Fruit fly (Drosophila melanogaster): Measurements from ENCODE around the gene CG8907.

The CG8907 gene

dm6 chr3R:17053415-17054177 is 45.5 kb downstream of the CG8907 start, which contains the start of gene Dad:
TSS of gene Dad (plus strand) at chr3R:17054007.
- TF ChIP-seq foxo (GFP tag; optimal IDR thresholded peaks at IDR 0.05): peak in 1 of 2 experiments; percentile 71
- peak; percentile 20 for TF ChIP-seq Vsx2 (GFP tag; optimal IDR thresholded peaks at IDR 0.05; ENCODE audit: partially characterized antibody)
- TF ChIP-seq CG32264 (GFP tag; optimal IDR thresholded peaks at IDR 0.05): peak; percentile 1
- TF ChIP-seq Mio (GFP tag; optimal IDR thresholded peaks at IDR 0.05): no peak
- TF ChIP-seq usp (GFP tag; optimal IDR thresholded peaks at IDR 0.05): no peak
- peak; percentile 83 for TF ChIP-seq h (GFP tag; optimal IDR thresholded peaks at IDR 0.05)
- TF ChIP-seq sage (GFP tag; optimal IDR thresholded peaks at IDR 0.05): peak; percentile 49
- TF ChIP-seq Dif (GFP tag; optimal IDR thresholded peaks at IDR 0.05; ENCODE audit: partially characterized antibody): peak; percentile 66
- peak; percentile 55 for TF ChIP-seq tai (GFP tag; optimal IDR thresholded peaks at IDR 0.05)
- TF ChIP-seq Sp1 (GFP tag; optimal IDR thresholded peaks at IDR 0.05): peak; percentile 34
- peak; percentile 53 to 70 for TF ChIP-seq dl (GFP tag; optimal IDR thresholded peaks at IDR 0.05; ENCODE audit: insufficient read depth in 1 of 2, partially characterized antibody in 2 of 2)
- TF ChIP-seq fru (GFP tag; optimal IDR thresholded peaks at IDR 0.05): peak; percentile 69
- no peak for TF ChIP-seq dsf (GFP tag; optimal IDR thresholded peaks at IDR 0.05; ENCODE audit: borderline replicate concordance)
- peak; percentile 78 for TF ChIP-seq rgr (GFP tag; optimal IDR thresholded peaks at IDR 0.05)
- no peak for TF ChIP-seq pan (optimal IDR thresholded peaks at IDR 0.05)
- TF ChIP-seq psq (GFP tag; optimal IDR thresholded peaks at IDR 0.05): no peak
- TF ChIP-seq Rel (GFP tag; optimal IDR thresholded peaks at IDR 0.05): peak; percentile 10
- peak; percentile 8 for TF ChIP-seq Rel (tag; optimal IDR thresholded peaks at IDR 0.05)
- TF ChIP-seq CrebA (GFP tag; optimal IDR thresholded peaks at IDR 0.05; ENCODE audit: borderline replicate concordance): peak; percentile 8
- peak; percentile 48 for TF ChIP-seq Hnf4 (GFP tag; optimal IDR thresholded peaks at IDR 0.05)
- TF ChIP-seq HLH106 (tag; optimal IDR thresholded peaks at IDR 0.05): peak; percentile 55
- TF ChIP-seq br (GFP tag; optimal IDR thresholded peaks at IDR 0.05): peak; percentile 75
- TF ChIP-seq brk (GFP tag; optimal IDR thresholded peaks at IDR 0.05): peak; percentile 64
- TF ChIP-seq Hr83 (GFP tag; optimal IDR thresholded peaks at IDR 0.05; ENCODE audit: poor library complexity, severe bottlenecking): peak; percentile 51
- peak; percentile 49 for TF ChIP-seq ey (GFP tag; optimal IDR thresholded peaks at IDR 0.05)
- TF ChIP-seq Dfd (GFP tag; optimal IDR thresholded peaks at IDR 0.05): no peak
- TF ChIP-seq OdsH (GFP tag; optimal IDR thresholded peaks at IDR 0.05): peak; percentile 49

- TF ChIP-seq Rel (GFP tag; optimal IDR thresholded peaks at IDR 0.05): no peak
- no peak for TF ChIP-seq Rel (tag; optimal IDR thresholded peaks at IDR 0.05)
- no peak for TF ChIP-seq Vsx2 (GFP tag; optimal IDR thresholded peaks at IDR 0.05; ENCODE audit: partially characterized antibody)
- no peak for TF ChIP-seq CrebA (GFP tag; optimal IDR thresholded peaks at IDR 0.05; ENCODE audit: borderline replicate concordance)
- TF ChIP-seq CG9705 (GFP tag; optimal IDR thresholded peaks at IDR 0.05): no peak
- TF ChIP-seq dl (GFP tag; optimal IDR thresholded peaks at IDR 0.05; ENCODE audit: insufficient read depth in 1 of 2, partially characterized antibody in 2 of 2): no peak
- TF ChIP-seq GATAd (GFP tag; optimal IDR thresholded peaks at IDR 0.05): no peak
- no peak for TF ChIP-seq Dif (GFP tag; optimal IDR thresholded peaks at IDR 0.05; ENCODE audit: partially characterized antibody)
- no peak for TF ChIP-seq lola (GFP tag; optimal IDR thresholded peaks at IDR 0.05)
- no peak for TF ChIP-seq ey (GFP tag; optimal IDR thresholded peaks at IDR 0.05)
- TF ChIP-seq Abd-B (GFP tag; optimal IDR thresholded peaks at IDR 0.05): no peak
- no peak for TF ChIP-seq dsf (GFP tag; optimal IDR thresholded peaks at IDR 0.05; ENCODE audit: borderline replicate concordance)
- TF ChIP-seq psq (GFP tag; optimal IDR thresholded peaks at IDR 0.05): no peak
- TF ChIP-seq usp (GFP tag; optimal IDR thresholded peaks at IDR 0.05): no peak
- no peak for TF ChIP-seq tai (GFP tag; optimal IDR thresholded peaks at IDR 0.05)
- no peak for TF ChIP-seq pan (optimal IDR thresholded peaks at IDR 0.05)
- TF ChIP-seq fru (GFP tag; optimal IDR thresholded peaks at IDR 0.05): no peak
Observed at dm6 chr3R:17054528-17054927, 46.5 kb downstream of the CG8907 start.

- TF ChIP-seq GATAd (GFP tag; optimal IDR thresholded peaks at IDR 0.05) (no peak), Sp1 (GFP tag; optimal IDR thresholded peaks at IDR 0.05) (peak; percentile 48), ey (GFP tag; optimal IDR thresholded peaks at IDR 0.05) (no peak), pan (optimal IDR thresholded peaks at IDR 0.05) (no peak), Abd-B (GFP tag; optimal IDR thresholded peaks at IDR 0.05) (peak; percentile 60), Hnf4 (GFP tag; optimal IDR thresholded peaks at IDR 0.05) (no peak), Hr78 (GFP tag; optimal IDR thresholded peaks at IDR 0.05) (no peak), foxo (GFP tag; optimal IDR thresholded peaks at IDR 0.05) (peak; percentile 2 to 25), dsf (GFP tag; optimal IDR thresholded peaks at IDR 0.05; ENCODE audit: borderline replicate concordance) (no peak), rgr (GFP tag; optimal IDR thresholded peaks at IDR 0.05) (peak; percentile 27), jim (GFP tag; optimal IDR thresholded peaks at IDR 0.05) (peak; percentile 82), N (GFP tag; optimal IDR thresholded peaks at IDR 0.05) (peak; percentile 84), sage (GFP tag; optimal IDR thresholded peaks at IDR 0.05) (no peak), h (GFP tag; optimal IDR thresholded peaks at IDR 0.05) (peak; percentile 71), brk (GFP tag; optimal IDR thresholded peaks at IDR 0.05) (peak; percentile 94), dl (GFP tag; optimal IDR thresholded peaks at IDR 0.05; ENCODE audit: insufficient read depth in 1 of 2, partially characterized antibody in 2 of 2) (peak; percentile 26 to 31), CG32264 (GFP tag; optimal IDR thresholded peaks at IDR 0.05) (no peak), usp (GFP tag; optimal IDR thresholded peaks at IDR 0.05) (no peak), psq (GFP tag; optimal IDR thresholded peaks at IDR 0.05) (peak; percentile 56), OdsH (GFP tag; optimal IDR thresholded peaks at IDR 0.05) (peak; percentile 45), Mio (GFP tag; optimal IDR thresholded peaks at IDR 0.05) (no peak), Rel (GFP tag; optimal IDR thresholded peaks at IDR 0.05) (peak; percentile 76), Rel (tag; optimal IDR thresholded peaks at IDR 0.05) (peak; percentile 23), lola (GFP tag; optimal IDR thresholded peaks at IDR 0.05) (no peak), fru (GFP tag; optimal IDR thresholded peaks at IDR 0.05) (peak; percentile 62), Jra (GFP tag; optimal IDR thresholded peaks at IDR 0.05) (peak; percentile 8), br (GFP tag; optimal IDR thresholded peaks at IDR 0.05) (peak; percentile 33), CG9705 (GFP tag; optimal IDR thresholded peaks at IDR 0.05) (no peak), CrebA (GFP tag; optimal IDR thresholded peaks at IDR 0.05; ENCODE audit: borderline replicate concordance) (peak; percentile 50), dmrt93B (GFP tag; optimal IDR thresholded peaks at IDR 0.05) (no peak), Dif (GFP tag; optimal IDR thresholded peaks at IDR 0.05; ENCODE audit: partially characterized antibody) (peak; percentile 64), Vsx2 (GFP tag; optimal IDR thresholded peaks at IDR 0.05; ENCODE audit: partially characterized antibody) (peak; percentile 78)
Observed at dm6 chr3R:17056183-17056904, 48.3 kb downstream of the CG8907 start.
